Worm (Caenorhabditis elegans) whole organism, L2 larva: ENCODE results near the gene F16G10.9.

Source experiments
- nhr-6 ChIP-seq: fragments of 150-350 bp; optimal IDR thresholded peaks from 2 replicates; lab custom pipeline; 2014; ENCODE audit warnings: missing biosample characterization, missing genetic modification characterization
- unc-62 ChIP-seq: fragments of 150-350 bp; optimal IDR thresholded peaks from 2 replicates; lab custom pipeline; 2014; ENCODE audit warnings: missing biosample characterization, missing genetic modification reagents, missing genetic modification characterization

DNA sequence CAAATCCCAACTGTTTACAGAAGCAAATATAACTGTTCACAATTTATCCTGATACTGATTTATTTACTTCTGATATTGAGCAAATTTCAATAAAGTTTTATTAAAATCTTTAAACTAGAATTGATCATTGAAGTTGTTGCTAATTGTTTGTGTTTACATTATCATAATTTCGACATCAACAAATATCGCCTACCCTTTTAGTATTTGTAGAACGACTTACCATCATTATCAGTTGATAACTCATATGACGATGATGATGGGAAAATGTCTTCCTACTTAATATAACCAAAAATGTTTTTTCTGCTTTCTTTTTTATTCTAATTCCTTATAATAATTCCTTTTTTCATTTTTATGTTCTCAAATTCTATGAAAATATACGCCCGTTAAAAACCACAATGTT, 35.3 kb upstream of the F16G10.9 start:
- TF ChIP-seq unc-62, result no peak
- TF ChIP-seq nhr-6 (tag; lab: Kevin White, UChicago), result no peak
